Fruit fly (Drosophila melanogaster): ENCODE results near the gene RFeSP.

Gene RFeSP

DNA sequence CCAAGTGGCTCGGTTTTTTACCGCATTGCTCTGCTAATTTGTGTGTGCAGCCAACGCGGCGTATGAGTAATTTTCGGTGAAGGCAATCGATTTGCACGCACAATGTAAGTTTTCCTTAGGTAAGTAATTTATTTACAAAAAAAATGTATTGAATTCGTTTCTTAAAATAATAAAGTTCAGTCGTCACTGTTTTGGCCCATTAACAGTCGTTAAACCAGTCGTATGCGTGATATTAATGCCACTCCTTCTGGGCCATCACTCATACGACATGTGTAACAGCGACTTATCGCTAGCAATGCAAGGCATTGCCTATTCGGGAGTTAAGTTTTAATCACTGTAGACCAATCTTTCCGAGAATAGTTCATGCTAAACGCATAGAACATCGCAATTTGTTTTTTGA lies 19.4 kb upstream of the RFeSP start:
- TF ChIP-seq EcR (GFP tag; optimal IDR thresholded peaks at IDR 0.05) (no peak), psq (optimal IDR thresholded peaks at IDR 0.05) (no peak)

- TF ChIP-seq usp (GFP tag; optimal IDR thresholded peaks at IDR 0.05) (no peak), EcR (GFP tag; optimal IDR thresholded peaks at IDR 0.05) (no peak), pan (optimal IDR thresholded peaks at IDR 0.05) (no peak), psq (optimal IDR thresholded peaks at IDR 0.05) (no peak), Dll (optimal IDR thresholded peaks at IDR 0.05) (no peak), CG8478 (optimal IDR thresholded peaks at IDR 0.05) (no peak)
Observed at dm6 chr2L:1632730-1633172, 18.8 kb upstream of the RFeSP start.

dm6 chr2L:1631441-1632313 lies 17.7 kb upstream of the RFeSP start:
- TF ChIP-seq pan (optimal IDR thresholded peaks at IDR 0.05), result no peak
- no peak for TF ChIP-seq Dll (optimal IDR thresholded peaks at IDR 0.05)
- TF ChIP-seq psq (optimal IDR thresholded peaks at IDR 0.05), result no peak
- TF ChIP-seq CG8478 (optimal IDR thresholded peaks at IDR 0.05), result no peak
- no peak for TF ChIP-seq EcR (GFP tag; optimal IDR thresholded peaks at IDR 0.05)
- TF ChIP-seq usp (GFP tag; optimal IDR thresholded peaks at IDR 0.05), result no peak

- no peak for TF ChIP-seq usp (GFP tag; optimal IDR thresholded peaks at IDR 0.05)
- no peak for TF ChIP-seq psq (optimal IDR thresholded peaks at IDR 0.05)
- no peak for TF ChIP-seq EcR (GFP tag; optimal IDR thresholded peaks at IDR 0.05)
- no peak for TF ChIP-seq CG8478 (optimal IDR thresholded peaks at IDR 0.05)
- TF ChIP-seq pan (optimal IDR thresholded peaks at IDR 0.05), result no peak
- no peak for TF ChIP-seq Dll (optimal IDR thresholded peaks at IDR 0.05)
Observed at dm6 chr2L:1630576-1630975, 16.6 kb upstream of the RFeSP start.

DNA sequence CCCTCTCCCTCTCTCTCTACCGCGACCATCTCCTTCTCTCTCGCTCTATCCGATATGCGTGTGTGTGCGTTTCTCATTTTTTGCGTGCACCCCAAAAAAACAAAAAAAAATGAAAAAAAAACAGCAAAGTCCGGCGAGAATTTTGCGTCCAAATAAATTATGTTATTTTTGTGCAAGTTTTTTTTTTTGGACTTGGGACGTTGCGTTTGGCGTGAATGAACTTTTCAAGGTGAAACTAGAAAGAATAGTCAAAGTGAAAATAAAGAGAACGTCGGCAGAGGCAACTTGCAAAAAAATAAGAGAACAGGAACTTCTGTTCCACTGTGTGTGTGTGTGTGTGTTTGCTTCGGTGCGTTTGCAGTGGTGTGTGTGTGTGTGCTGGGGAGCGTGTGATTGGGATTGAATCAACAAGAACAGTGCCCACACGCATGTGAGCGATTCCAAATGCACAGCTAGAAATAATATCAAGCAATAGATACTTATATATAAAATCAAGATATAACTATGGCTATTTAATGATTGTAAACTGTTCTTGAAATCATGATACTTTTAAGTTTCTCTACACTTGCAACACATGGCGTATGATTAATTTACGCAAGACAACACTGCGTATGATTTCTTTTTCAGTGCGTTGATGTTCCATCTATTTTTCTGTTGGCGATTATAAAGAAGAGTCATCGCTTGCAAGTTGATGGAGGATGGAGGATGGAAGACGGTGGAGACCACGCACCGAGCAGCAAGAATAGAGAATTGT lies 15.4 kb upstream of the RFeSP start:
- TF ChIP-seq usp (GFP tag; optimal IDR thresholded peaks at IDR 0.05) (no peak), EcR (GFP tag; optimal IDR thresholded peaks at IDR 0.05) (no peak), psq (optimal IDR thresholded peaks at IDR 0.05) (no peak), Dll (optimal IDR thresholded peaks at IDR 0.05) (no peak), CG8478 (optimal IDR thresholded peaks at IDR 0.05) (no peak), pan (optimal IDR thresholded peaks at IDR 0.05) (no peak)

- TF ChIP-seq pan (optimal IDR thresholded peaks at IDR 0.05) (no peak), psq (optimal IDR thresholded peaks at IDR 0.05) (no peak)
Observed at dm6 chr2L:1628502-1628864, 14.5 kb upstream of the RFeSP start.

dm6 chr2L:1627824-1628501 lies 14.0 kb upstream of the RFeSP start:
- TF ChIP-seq usp (GFP tag; optimal IDR thresholded peaks at IDR 0.05) (no peak), psq (optimal IDR thresholded peaks at IDR 0.05) (no peak), CG8478 (optimal IDR thresholded peaks at IDR 0.05) (no peak), Dll (optimal IDR thresholded peaks at IDR 0.05) (no peak), EcR (GFP tag; optimal IDR thresholded peaks at IDR 0.05) (no peak), pan (optimal IDR thresholded peaks at IDR 0.05) (no peak)

dm6 chr2L:1624750-1625149 lies 10.8 kb upstream of the RFeSP start:
- TF ChIP-seq pan (optimal IDR thresholded peaks at IDR 0.05), result no peak
- no peak for TF ChIP-seq EcR (GFP tag; optimal IDR thresholded peaks at IDR 0.05)
- TF ChIP-seq CG8478 (optimal IDR thresholded peaks at IDR 0.05), result no peak
- TF ChIP-seq usp (GFP tag; optimal IDR thresholded peaks at IDR 0.05), result no peak
- no peak for TF ChIP-seq Dll (optimal IDR thresholded peaks at IDR 0.05)
- TF ChIP-seq psq (optimal IDR thresholded peaks at IDR 0.05), result no peak

DNA sequence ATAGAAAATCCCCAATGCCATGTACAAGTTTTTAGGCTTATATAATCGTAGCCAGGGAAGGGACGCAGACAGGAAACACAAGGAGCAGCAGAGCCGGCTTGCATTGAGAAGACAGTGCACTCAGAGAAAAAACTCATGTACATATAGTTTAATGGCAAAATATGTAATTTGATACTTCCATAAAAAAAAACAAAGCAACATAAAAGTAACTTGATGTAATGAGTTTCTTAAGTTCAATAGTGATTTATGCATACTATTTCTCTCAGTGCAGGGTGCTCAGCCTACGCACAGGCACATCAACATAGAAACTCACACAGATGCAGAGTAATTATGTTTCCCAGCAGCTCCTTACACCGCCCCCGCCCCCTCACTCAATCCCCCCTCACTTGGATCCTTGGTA lies 6.8 kb upstream of the RFeSP start:
- TF ChIP-seq usp (GFP tag; optimal IDR thresholded peaks at IDR 0.05), result no peak
- TF ChIP-seq EcR (GFP tag; optimal IDR thresholded peaks at IDR 0.05), result no peak
- no peak for TF ChIP-seq Dll (optimal IDR thresholded peaks at IDR 0.05)
- no peak for TF ChIP-seq psq (optimal IDR thresholded peaks at IDR 0.05)
- TF ChIP-seq pan (optimal IDR thresholded peaks at IDR 0.05), result no peak
- no peak for TF ChIP-seq CG8478 (optimal IDR thresholded peaks at IDR 0.05)

DNA sequence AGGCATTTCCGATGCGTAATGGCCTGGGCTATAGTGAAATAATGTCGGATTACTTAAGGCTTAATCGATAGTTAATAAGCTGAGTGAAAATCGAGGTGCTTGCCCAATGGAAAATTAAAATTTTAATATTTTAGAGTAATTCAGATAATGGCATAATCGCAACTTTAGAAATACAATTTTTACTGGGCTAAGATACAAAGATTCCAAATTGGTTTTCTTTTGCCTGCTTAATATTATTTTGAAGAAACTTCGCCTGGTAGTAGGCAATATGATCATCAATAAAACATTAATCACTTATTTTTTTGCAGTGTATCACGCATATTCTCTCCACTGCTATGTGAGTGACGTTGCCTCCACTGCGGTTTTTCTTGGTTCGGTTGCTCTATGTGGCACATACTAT lies 5.2 kb upstream of the RFeSP start:
- TF ChIP-seq pan (optimal IDR thresholded peaks at IDR 0.05), result no peak
- TF ChIP-seq CG8478 (optimal IDR thresholded peaks at IDR 0.05), result no peak
- no peak for TF ChIP-seq usp (GFP tag; optimal IDR thresholded peaks at IDR 0.05)
- TF ChIP-seq psq (optimal IDR thresholded peaks at IDR 0.05), result no peak
- TF ChIP-seq Dll (optimal IDR thresholded peaks at IDR 0.05), result no peak
- no peak for TF ChIP-seq EcR (GFP tag; optimal IDR thresholded peaks at IDR 0.05)

- TF ChIP-seq pan (optimal IDR thresholded peaks at IDR 0.05), result no peak
- TF ChIP-seq CG8478 (optimal IDR thresholded peaks at IDR 0.05), result no peak
- TF ChIP-seq EcR (GFP tag; optimal IDR thresholded peaks at IDR 0.05), result no peak
- TF ChIP-seq psq (optimal IDR thresholded peaks at IDR 0.05), result no peak
- TF ChIP-seq usp (GFP tag; optimal IDR thresholded peaks at IDR 0.05), result no peak
- TF ChIP-seq Dll (optimal IDR thresholded peaks at IDR 0.05), result no peak
Observed at dm6 chr2L:1618696-1619095, 4.7 kb upstream of the RFeSP start.

DNA sequence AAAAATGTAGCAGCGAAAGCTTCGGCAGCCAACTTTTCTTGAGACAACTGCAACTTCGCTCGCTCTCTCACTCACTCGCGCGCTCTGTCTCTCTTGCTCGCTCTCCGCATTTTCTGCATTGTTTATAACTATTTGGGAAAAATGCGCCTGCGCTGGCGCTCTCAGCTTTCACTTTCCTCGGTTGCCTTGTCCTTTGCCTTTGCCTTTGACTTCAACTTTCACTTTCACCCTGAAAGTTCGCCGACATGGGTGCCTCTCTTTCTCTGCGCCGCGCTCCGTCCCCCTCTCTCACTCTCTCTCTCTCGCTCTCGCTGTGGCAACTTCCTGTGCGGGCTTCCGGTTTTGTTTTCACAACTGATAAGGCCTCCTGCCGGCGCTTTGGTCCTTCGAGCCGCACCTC lies 3.8 kb upstream of the RFeSP start:
- TF ChIP-seq psq (optimal IDR thresholded peaks at IDR 0.05) (no peak), Dll (optimal IDR thresholded peaks at IDR 0.05) (peak; percentile 49)
